Worm (Caenorhabditis elegans) whole organism, L1 larva: Measurements from ENCODE around the gene lips-17.

ENCODE experiments used
- aha-1 ChIP-seq: fragments of 150-350 bp; optimal IDR thresholded peaks from 2 replicates; lab custom pipeline; 2014; ENCODE audit warnings: missing biosample characterization, missing genetic modification characterization
- hlh-17 ChIP-seq: fragments of 200-800 bp; sonication (Bioruptor generic); optimal IDR thresholded peaks from 2 replicates; lab custom pipeline; 2018; ENCODE audit warnings: missing genetic modification characterization, mild to moderate bottlenecking, missing compliant biosample characterization, moderate library complexity, borderline replicate concordance
- hpl-2 ChIP-seq: fragments of 150-350 bp; optimal IDR thresholded peaks from 2 replicates; lab custom pipeline; 2014; ENCODE audit warnings: missing biosample characterization, missing genetic modification reagents, missing genetic modification characterization
- lin-39 ChIP-seq: fragments of 150-350 bp; optimal IDR thresholded peaks from 2 replicates; lab custom pipeline; 2014; ENCODE audit warnings: missing biosample characterization, missing genetic modification reagents, missing genetic modification characterization
- snpc-4 ChIP-seq: fragments of 150-350 bp; optimal IDR thresholded peaks from 2 replicates; lab custom pipeline; 2014; ENCODE audit warnings: missing biosample characterization, missing genetic modification characterization
- ztf-11 ChIP-seq, 2 experiments: sonication (generic microtip); optimal IDR thresholded peaks; 2 replicates each; lab custom pipeline; 2016 to 2017; ENCODE audit warnings: missing genetic modification characterization in 2 of 2, missing biosample characterization in 1 of 2, missing compliant biosample characterization in 1 of 2

ce11 chrII:7643214-7643613 is 35.2 kb downstream of the lips-17 start:
- TF ChIP-seq ztf-11 (tag; optimal IDR thresholded peaks at IDR 0.05; lab: Kevin White, UChicago): no peak
- no peak for TF ChIP-seq lin-39
- TF ChIP-seq aha-1 (tag; lab: Kevin White, UChicago): no peak
- TF ChIP-seq snpc-4 (tag; lab: Kevin White, UChicago): no peak
- TF ChIP-seq hpl-2: no peak
- no peak for TF ChIP-seq hlh-17 (GFP tag; lab: Kevin White, UChicago)
